Worm (Caenorhabditis elegans) whole organism, L4/young adult: ENCODE data around the gene T13C2.3.
A peak's percentile ranks its signal among the peaks of the same experiment; 100 is the strongest.

Experiments
- W03F9.2 ChIP-seq: fragments of 150-350 bp; optimal IDR thresholded peaks from 2 replicates; lab custom pipeline; 2014; ENCODE audit warnings: missing biosample characterization, missing genetic modification characterization
- dao-5 ChIP-seq: sonication (generic microtip); optimal IDR thresholded peaks from 2 replicates; lab custom pipeline; 2016; ENCODE audit warnings: missing genotype, missing genetic modification characterization, moderate library complexity, missing compliant biosample characterization
- him-1 ChIP-seq: sonication (generic microtip); optimal IDR thresholded peaks from 2 replicates; lab custom pipeline; 2016; ENCODE audit warnings: missing genotype, missing genetic modification reagents, missing genetic modification characterization, missing compliant biosample characterization

The T13C2.3 gene

ce11 chrII:6788672-6789298 is at the start of gene T13C2.3:
Gene T13C2.3 (plus strand): TSS chrII:6789248.
- TF ChIP-seq W03F9.2, result no peak
- no peak for TF ChIP-seq him-1 (tag; lab: Kevin White, UChicago)
- no peak for TF ChIP-seq dao-5 (tag; lab: Kevin White, UChicago)

- TF ChIP-seq dao-5 (tag; lab: Kevin White, UChicago), result no peak
- peak; percentile 12 for TF ChIP-seq him-1 (tag; lab: Kevin White, UChicago)
Measured at ce11 chrII:6741428-6741827, 47.6 kb upstream of the T13C2.3 start, which contains the start of gene exos-8. Gene exos-8 (plus strand): TSS chrII:6741691.

- no peak for TF ChIP-seq W03F9.2
- no peak for TF ChIP-seq dao-5 (tag; lab: Kevin White, UChicago)
- no peak for TF ChIP-seq him-1 (tag; lab: Kevin White, UChicago)
Measured at ce11 chrII:6742614-6743013, 46.4 kb upstream of the T13C2.3 start, which contains the start of gene F41G3.6. Gene F41G3.6 (plus strand): TSS chrII:6742914.

- TF ChIP-seq dao-5 (tag; lab: Kevin White, UChicago) (no peak), him-1 (tag; lab: Kevin White, UChicago) (no peak), W03F9.2 (no peak)
Measured at ce11 chrII:6744648-6745047, 44.4 kb upstream of the T13C2.3 start, which contains the start of gene ins-15. Gene ins-15 (minus strand): TSS chrII:6744748.

ce11 chrII:6745783-6746182 is 43.3 kb upstream of the T13C2.3 start, which contains the start of gene ins-14:
Gene ins-14 (minus strand): TSS chrII:6745814.
- no peak for TF ChIP-seq dao-5 (tag; lab: Kevin White, UChicago)
- TF ChIP-seq W03F9.2, result no peak
- TF ChIP-seq him-1 (tag; lab: Kevin White, UChicago), result no peak

ce11 chrII:6746404-6746803 is 42.6 kb upstream of the T13C2.3 start, which contains the start of gene F41G3.5:
Gene F41G3.5 (plus strand): TSS chrII:6746704.
- no peak for TF ChIP-seq him-1 (tag; lab: Kevin White, UChicago)
- no peak for TF ChIP-seq W03F9.2
- TF ChIP-seq dao-5 (tag; lab: Kevin White, UChicago), result no peak

ce11 chrII:6749422-6749821 is 39.6 kb upstream of the T13C2.3 start, which contains the start of gene F41G3.10:
Gene F41G3.10 (minus strand): TSS chrII:6749522.
- TF ChIP-seq W03F9.2 (no peak), him-1 (tag; lab: Kevin White, UChicago) (no peak), dao-5 (tag; lab: Kevin White, UChicago) (no peak)

- TF ChIP-seq W03F9.2 (no peak), him-1 (tag; lab: Kevin White, UChicago) (no peak)
Measured at ce11 chrII:6750929-6751328, 38.1 kb upstream of the T13C2.3 start, which contains the start of gene F41G3.20. Gene F41G3.20 (minus strand): TSS chrII:6751029.

ce11 chrII:6752027-6752426 is 37.0 kb upstream of the T13C2.3 start, which contains the start of gene F41G3.19:
Gene F41G3.19 (minus strand): TSS chrII:6752127.
- TF ChIP-seq him-1 (tag; lab: Kevin White, UChicago) (no peak), dao-5 (tag; lab: Kevin White, UChicago) (no peak), W03F9.2 (no peak)

- no peak for TF ChIP-seq dao-5 (tag; lab: Kevin White, UChicago)
- TF ChIP-seq him-1 (tag; lab: Kevin White, UChicago), result no peak
- TF ChIP-seq W03F9.2, result no peak
Measured at ce11 chrII:6752850-6753249, 36.2 kb upstream of the T13C2.3 start, which contains the start of gene F41G3.21. Gene F41G3.21 (minus strand): TSS chrII:6752950.

- TF ChIP-seq him-1 (tag; lab: Kevin White, UChicago), result no peak
Measured at ce11 chrII:6754671-6755224, 34.3 kb upstream of the T13C2.3 start, which contains the start of the genes srx-95 and fis-1. Gene srx-95 (minus strand): TSS chrII:6754771. Gene fis-1 (plus strand): TSS chrII:6755174.

ce11 chrII:6756232-6756631 is 32.8 kb upstream of the T13C2.3 start, which contains the start of gene F41G3.3:
Gene F41G3.3 (plus strand): TSS chrII:6756532.
- no peak for TF ChIP-seq W03F9.2
- TF ChIP-seq him-1 (tag; lab: Kevin White, UChicago), result no peak
- TF ChIP-seq dao-5 (tag; lab: Kevin White, UChicago), result no peak

ce11 chrII:6764734-6765133 is 24.3 kb upstream of the T13C2.3 start, which contains the start of gene nlp-50:
Gene nlp-50 (plus strand): TSS chrII:6765034.
- TF ChIP-seq W03F9.2 (no peak), him-1 (tag; lab: Kevin White, UChicago) (no peak), dao-5 (tag; lab: Kevin White, UChicago) (no peak)

- TF ChIP-seq dao-5 (tag; lab: Kevin White, UChicago) (no peak), W03F9.2 (no peak), him-1 (tag; lab: Kevin White, UChicago) (no peak)
Measured at ce11 chrII:6768014-6768413, 21.0 kb upstream of the T13C2.3 start, which contains the start of gene F41G3.18. Gene F41G3.18 (plus strand): TSS chrII:6768314.
